In genomic region chr3R:9591769-9592388, dm6 we compare ENCODE assay signal across 2 fruit fly cellular contexts.
A peak's percentile ranks its signal among the peaks of the same experiment; 100 is the strongest.
TF ChIP-seq lines count a peak whose summit lies in the region.

No protein-coding gene starts in this region.

- no peak for TF ChIP-seq CTCF in whole organism, embryonic (GFP tag; optimal IDR thresholded peaks at IDR 0.05; lab: Kevin White, UChicago)

TF ChIP-seq in whole organism, embryonic, 481 proteins besides CTCF, POLR2A, EP300 and RAD21 (continues in another document):
- TF ChIP-seq BtbVII (GFP tag; optimal IDR thresholded peaks at IDR 0.05; lab: Kevin White, UChicago) (no peak), H15 (GFP tag; IDR thresholded peaks at IDR 0.05; lab: Robert Waterston, UW) (no peak), btn (GFP tag; optimal IDR thresholded peaks at IDR 0.05; lab: Kevin White, UChicago) (no peak), CG6765 (GFP tag; optimal IDR thresholded peaks at IDR 0.05; lab: Kevin White, UChicago) (no peak), Fer2 (tag; optimal IDR thresholded peaks at IDR 0.05; lab: Kevin White, UChicago) (no peak), scrt (GFP tag; optimal IDR thresholded peaks at IDR 0.05; lab: Kevin White, UChicago) (no peak), Med (GFP tag; lab: Kevin White, UChicago) (peak; percentile 71), CG18764 (GFP tag; optimal IDR thresholded peaks at IDR 0.05; lab: Kevin White, UChicago) (no peak), jing (GFP tag; optimal IDR thresholded peaks at IDR 0.05; lab: Kevin White, UChicago) (no peak), CG3847 (GFP tag; IDR thresholded peaks at IDR 0.05; lab: Robert Waterston, UW) (no peak), CG12071 (GFP tag; optimal IDR thresholded peaks at IDR 0.05; lab: Kevin White, UChicago) (no peak), CG18476 (GFP tag; optimal IDR thresholded peaks at IDR 0.05; lab: Kevin White, UChicago) (no peak), luna (GFP tag; optimal IDR thresholded peaks at IDR 0.05; lab: Kevin White, UChicago) (no peak), CkIIα-i1 (GFP tag; IDR thresholded peaks at IDR 0.05; lab: Robert Waterston, UW) (no peak), fu2 (GFP tag; optimal IDR thresholded peaks at IDR 0.05; lab: Kevin White, UChicago) (no peak), D19A (tag; optimal IDR thresholded peaks at IDR 0.05; lab: Kevin White, UChicago) (peak; percentile 88), BEAF-32 (GFP tag; optimal IDR thresholded peaks at IDR 0.05; lab: Kevin White, UChicago) (no peak), CG11695 (GFP tag; IDR thresholded peaks at IDR 0.05; lab: Robert Waterston, UW) (no peak), CG11398 (GFP tag; optimal IDR thresholded peaks at IDR 0.05; lab: Kevin White, UChicago) (no peak), CG17829 (tag; optimal IDR thresholded peaks at IDR 0.05; lab: Kevin White, UChicago) (no peak), YL-1 (GFP tag; optimal IDR thresholded peaks at IDR 0.05; lab: Kevin White, UChicago) (no peak), GATAe (GFP tag; conservative IDR thresholded peaks at IDR 0.05; lab: Robert Waterston, UW) (no peak), Opbp (GFP tag; IDR thresholded peaks at IDR 0.05; lab: Robert Waterston, UW; ENCODE audit: partially characterized antibody) (no peak), CG18262 (tag; optimal IDR thresholded peaks at IDR 0.05; lab: Kevin White, UChicago) (no peak), Hr78 (GFP tag; optimal IDR thresholded peaks at IDR 0.05; lab: Kevin White, UChicago) (no peak), ap (GFP tag; IDR thresholded peaks at IDR 0.05; lab: Robert Waterston, UW) (no peak), lmd (GFP tag; IDR thresholded peaks at IDR 0.05; lab: Robert Waterston, UW) (no peak), fd64A (GFP tag; optimal IDR thresholded peaks at IDR 0.05; lab: Kevin White, UChicago) (no peak), chif (GFP tag; optimal IDR thresholded peaks at IDR 0.05; lab: Kevin White, UChicago) (no peak), hbn (GFP tag; IDR thresholded peaks at IDR 0.05; lab: Robert Waterston, UW; ENCODE audit: partially characterized antibody) (no peak), CG12219 (GFP tag; optimal IDR thresholded peaks at IDR 0.05; lab: Kevin White, UChicago) (no peak), CG2875 (GFP tag; optimal IDR thresholded peaks at IDR 0.05; lab: Kevin White, UChicago) (no peak), ara (GFP tag; IDR thresholded peaks at IDR 0.05; lab: Robert Waterston, UW) (no peak), her (GFP tag; optimal IDR thresholded peaks at IDR 0.05; lab: Kevin White, UChicago) (no peak), HLH3B (GFP tag; IDR thresholded peaks at IDR 0.05; lab: Robert Waterston, UW) (no peak), aop (GFP tag; IDR thresholded peaks at IDR 0.05; lab: Robert Waterston, UW) (no peak), CG1233 (GFP tag; optimal IDR thresholded peaks at IDR 0.05; lab: Kevin White, UChicago) (no peak), crol (GFP tag; IDR thresholded peaks at IDR 0.05; lab: Robert Waterston, UW) (no peak), Atf6 (GFP tag; IDR thresholded peaks at IDR 0.05; lab: Robert Waterston, UW) (no peak), fd102C (GFP tag; optimal IDR thresholded peaks at IDR 0.05; lab: Kevin White, UChicago) (no peak), Gug (GFP tag; IDR thresholded peaks at IDR 0.05; lab: Robert Waterston, UW) (no peak), MTF-1 (GFP tag; optimal IDR thresholded peaks at IDR 0.05; lab: Kevin White, UChicago; ENCODE audit: borderline replicate concordance) (no peak), schlank (tag; optimal IDR thresholded peaks at IDR 0.05; lab: Kevin White, UChicago) (no peak), CG42726 (GFP tag; IDR thresholded peaks at IDR 0.05; lab: Robert Waterston, UW; ENCODE audit: partially characterized antibody) (no peak), CG4854 (GFP tag; optimal IDR thresholded peaks at IDR 0.05; lab: Kevin White, UChicago) (no peak), CG15696 (tag; optimal IDR thresholded peaks at IDR 0.05; lab: Kevin White, UChicago) (peak; percentile 3), sens (GFP tag; lab: Kevin White, UChicago) (peak; percentile 75), CG17912 (GFP tag; optimal IDR thresholded peaks at IDR 0.05; lab: Kevin White, UChicago) (no peak), gsb-n (tag; optimal IDR thresholded peaks at IDR 0.05; lab: Kevin White, UChicago) (peak; percentile 2)

TF ChIP-seq in whole organism, prepupa, 60 proteins besides CTCF, POLR2A, EP300 and RAD21:
- peak; percentile 11 for TF ChIP-seq Blimp-1 (GFP tag; optimal IDR thresholded peaks at IDR 0.05; lab: Kevin White, UChicago)
- peak; percentile 17 for TF ChIP-seq fkh (GFP tag; optimal IDR thresholded peaks at IDR 0.05; lab: Kevin White, UChicago)
- TF ChIP-seq CG34406 (GFP tag; optimal IDR thresholded peaks at IDR 0.05; lab: Kevin White, UChicago), result no peak

Comparison
In these comparisons a context has a peak if more than half of its experiments do, and no peak if none do; other contexts are left out.
1. Of the 7 proteins assayed by ChIP-seq in both whole organism, embryonic and whole organism, prepupa: peak only in whole organism, embryonic: none; only in whole organism, prepupa: Blimp-1; in both: none; in neither: 6.